Worm (Caenorhabditis elegans) whole organism, early embryonic: Measurements from ENCODE around the gene gck-1.

Source experiments
- B0310.2 ChIP-seq: sonication (generic microtip); optimal IDR thresholded peaks from 2 replicates; lab custom pipeline; 2016; ENCODE audit warnings: mild to moderate bottlenecking, missing genetic modification characterization, missing compliant biosample characterization
- F13C5.2 ChIP-seq: sonication (generic microtip); optimal IDR thresholded peaks from 2 replicates; lab custom pipeline; 2017; ENCODE audit warnings: mild to moderate bottlenecking, missing genetic modification characterization, inconsistent platforms, missing compliant biosample characterization
- aly-1 ChIP-seq: sonication (generic microtip); optimal IDR thresholded peaks from 2 replicates; lab custom pipeline; 2016; ENCODE audit warnings: missing genetic modification characterization, missing compliant biosample characterization
- ama-1 ChIP-seq: fragments of 150-350 bp; optimal IDR thresholded peaks from 2 replicates; lab custom pipeline; 2014
- ceh-13 ChIP-seq: fragments of 200-800 bp; sonication (Bioruptor generic); optimal IDR thresholded peaks from 2 replicates; lab custom pipeline; 2018; ENCODE audit warnings: mild to moderate bottlenecking, missing genetic modification characterization, missing compliant biosample characterization
- ceh-36 ChIP-seq: sonication (generic microtip); optimal IDR thresholded peaks from 2 replicates; lab custom pipeline; 2016; ENCODE audit warnings: missing genetic modification characterization, inconsistent platforms, missing compliant biosample characterization
- ets-7 ChIP-seq: sonication (generic microtip); optimal IDR thresholded peaks from 2 replicates; lab custom pipeline; 2016; ENCODE audit warnings: missing genotype, missing genetic modification characterization, missing compliant biosample characterization
- flt-1 ChIP-seq: fragments of 200-800 bp; sonication (Bioruptor generic); IDR thresholded peaks from 2 replicates; pipeline ENCODE4 v1.3.6; 2022; ENCODE audit warnings: missing genetic modification characterization, missing compliant biosample characterization
- hmbx-1 ChIP-seq: sonication (generic microtip); optimal IDR thresholded peaks from 2 replicates; lab custom pipeline; 2016; ENCODE audit warnings: mild to moderate bottlenecking, missing genetic modification characterization, missing compliant biosample characterization
- hmg-4 ChIP-seq: fragments of 200-800 bp; sonication (Bioruptor generic); optimal IDR thresholded peaks from 2 replicates; lab custom pipeline; 2018; ENCODE audit warnings: mild to moderate bottlenecking, missing genetic modification characterization, missing compliant biosample characterization
- hnd-1 ChIP-seq: sonication (generic microtip); optimal IDR thresholded peaks from 2 replicates; lab custom pipeline; 2016; ENCODE audit warnings: missing genetic modification characterization, missing compliant biosample characterization
- pes-1 ChIP-seq: fragments of 200-800 bp; sonication (Bioruptor generic); IDR thresholded peaks from 2 replicates; pipeline ENCODE4 v1.3.6; 2022; ENCODE audit warnings: missing genetic modification reagents, missing genetic modification characterization, missing compliant biosample characterization
- scrt-1 ChIP-seq: fragments of 200-800 bp; sonication (Bioruptor generic); IDR thresholded peaks from 2 replicates; pipeline ENCODE4 v1.3.6; 2022; ENCODE audit warnings: missing genetic modification characterization, missing compliant biosample characterization
- sea-1 ChIP-seq: fragments of 200-800 bp; sonication (Bioruptor generic); conservative IDR thresholded peaks from 2 replicates; pipeline ENCODE4 v1.3.6; 2022; ENCODE audit warnings: missing genetic modification characterization, missing compliant biosample characterization
- tbx-11 ChIP-seq: fragments of 200-800 bp; sonication (Bioruptor generic); IDR thresholded peaks from 2 replicates; pipeline ENCODE4 v1.3.6; 2022; ENCODE audit warnings: missing genetic modification characterization, missing compliant biosample characterization
- tbx-37 ChIP-seq: fragments of 200-800 bp; sonication (Bioruptor generic); conservative IDR thresholded peaks from 2 replicates; pipeline ENCODE4 v1.3.6; 2022; ENCODE audit warnings: missing genetic modification reagents, missing genetic modification characterization, missing compliant biosample characterization
- tra-4 ChIP-seq: sonication (generic microtip); optimal IDR thresholded peaks from 2 replicates; lab custom pipeline; 2017; ENCODE audit warnings: missing genetic modification characterization, missing compliant biosample characterization

Gene gck-1

DNA sequence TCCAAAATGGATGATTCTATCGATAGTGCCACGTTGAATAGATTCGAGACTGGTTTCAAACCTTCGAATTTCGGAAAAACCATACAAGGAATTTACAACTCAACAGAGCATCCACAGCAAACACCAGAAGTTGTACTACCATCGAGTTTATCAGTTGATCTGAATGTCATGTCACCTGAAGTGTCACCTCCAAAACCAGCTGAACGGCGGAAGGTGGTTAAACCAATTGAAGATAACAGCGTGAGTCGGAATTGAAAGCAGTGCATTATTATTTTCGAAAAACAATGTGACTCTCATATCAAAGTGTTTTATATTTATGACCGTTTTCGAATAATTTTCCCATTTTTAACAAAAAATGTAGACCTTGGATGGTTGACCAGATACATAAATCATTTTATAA lies 1.4 kb downstream of the gck-1 start:
- TF ChIP-seq B0310.2 = no peak
- no peak for TF ChIP-seq tbx-37 (GFP tag; lab: Robert Waterston, UW)
- no peak for TF ChIP-seq ets-7 (tag; lab: Kevin White, UChicago)
- no peak for TF ChIP-seq hmg-4
- no peak for TF ChIP-seq sea-1 (GFP tag; lab: Robert Waterston, UW)
- no peak for TF ChIP-seq tbx-11 (GFP tag; lab: Robert Waterston, UW)
- no peak for TF ChIP-seq ama-1 (lab: Kevin White, UChicago)
- no peak for TF ChIP-seq ceh-13 (GFP tag; lab: Kevin White, UChicago)
- TF ChIP-seq aly-1 (tag; lab: Kevin White, UChicago) = no peak

DNA sequence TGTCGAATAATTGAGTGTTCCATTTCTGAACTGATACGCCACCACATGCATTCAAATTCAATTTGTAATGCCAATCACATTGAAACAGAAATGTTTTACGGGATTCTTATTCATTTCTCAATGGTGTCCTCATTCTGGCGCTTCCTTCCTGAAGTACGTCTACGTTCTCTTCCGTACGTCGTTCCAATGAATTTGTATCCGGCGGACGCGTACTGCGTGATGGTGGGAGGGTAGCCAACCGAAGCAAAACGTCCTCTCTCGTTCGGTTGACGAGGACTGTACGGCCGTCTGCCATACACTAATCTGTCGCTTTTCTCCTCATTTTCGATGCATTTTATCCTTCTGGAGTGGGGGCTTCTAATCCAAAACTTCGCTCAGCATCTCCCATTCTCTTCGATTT lies 2.3 kb downstream of the gck-1 start:
- TF ChIP-seq hmg-4 = peak; percentile 19
- no peak for TF ChIP-seq flt-1

DNA sequence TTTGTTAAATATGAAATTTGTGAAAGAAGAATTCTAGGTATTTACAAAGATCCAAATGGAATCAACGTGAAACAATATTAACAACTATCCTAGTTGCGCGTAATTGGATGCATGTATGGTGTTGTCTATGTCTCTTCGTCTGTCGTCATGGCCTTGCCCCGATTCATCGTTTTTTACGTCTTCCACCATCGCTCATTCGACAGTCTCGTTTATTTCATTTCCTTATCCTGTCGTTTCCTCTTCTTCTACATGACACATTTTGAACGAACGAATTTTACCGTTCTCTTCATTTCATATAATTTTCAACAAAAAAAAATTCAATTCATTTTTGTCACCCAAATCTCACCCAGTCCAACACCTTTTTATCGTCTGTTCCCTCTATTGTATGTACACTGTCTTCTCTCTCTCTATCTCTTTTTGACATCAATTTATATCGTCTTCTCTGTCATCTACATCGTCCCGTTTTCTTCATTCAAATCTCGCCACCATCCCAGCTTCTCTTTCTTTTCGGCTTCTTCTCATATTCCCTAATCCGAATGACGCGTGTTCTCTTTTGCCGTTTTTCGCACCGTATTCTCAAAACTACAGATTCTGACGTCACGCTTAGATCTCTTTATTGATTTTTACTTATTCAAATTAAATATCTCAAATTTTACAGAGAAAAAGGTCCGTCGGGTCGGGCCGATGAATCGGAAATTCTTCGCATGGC lies 8.9 kb downstream of the gck-1 start, which contains the start of gene ttc-17:
Gene ttc-17 (plus strand): TSS at position 659 of the 709 bp plus-strand sequence.
- TF ChIP-seq aly-1 (tag; lab: Kevin White, UChicago) (no peak), hmbx-1 (tag; lab: Kevin White, UChicago) (no peak), ets-7 (tag; lab: Kevin White, UChicago) (no peak), ceh-13 (GFP tag; lab: Kevin White, UChicago) (no peak), tbx-37 (GFP tag; lab: Robert Waterston, UW) (no peak), flt-1 (no peak), scrt-1 (GFP tag; lab: Robert Waterston, UW) (no peak), pes-1 (GFP tag; lab: Robert Waterston, UW) (no peak), hmg-4 (no peak), tbx-11 (GFP tag; lab: Robert Waterston, UW) (no peak), F13C5.2 (tag; lab: Kevin White, UChicago) (no peak), sea-1 (GFP tag; lab: Robert Waterston, UW) (no peak), B0310.2 (no peak), ama-1 (lab: Kevin White, UChicago) (no peak), tra-4 (no peak)

DNA sequence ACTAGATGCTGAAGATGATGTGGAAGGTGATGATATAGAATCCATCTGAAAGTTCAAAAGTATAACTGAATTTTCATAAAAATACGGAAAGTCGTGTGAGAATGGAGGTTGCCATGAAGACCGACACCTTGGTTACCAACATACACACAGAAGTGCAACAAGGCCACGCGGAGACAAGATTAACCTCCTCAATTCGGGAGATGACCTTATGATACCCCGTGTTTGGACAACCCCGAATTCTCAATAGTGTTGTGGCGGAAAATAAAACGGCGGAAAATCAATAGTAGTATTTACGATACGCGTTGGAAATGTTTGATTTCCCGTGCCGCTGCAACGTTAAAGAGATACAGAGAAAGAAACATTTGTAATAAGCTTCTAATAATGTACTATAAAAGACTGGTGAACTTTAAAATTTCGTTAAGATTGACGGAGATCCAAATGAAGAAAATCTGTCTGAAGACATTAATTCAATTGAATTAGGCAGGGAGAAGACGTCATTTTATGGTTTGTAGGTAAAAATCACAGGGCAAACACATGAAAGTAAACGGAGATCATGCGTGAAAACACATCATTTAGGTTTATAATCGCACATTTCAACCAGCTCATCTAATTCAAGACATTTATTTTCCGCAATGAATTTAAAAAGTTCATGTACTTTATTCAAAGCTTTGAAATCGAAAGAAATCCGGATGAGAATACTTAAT lies 16.6 kb downstream of the gck-1 start, which contains the start of gene nhr-44:
Gene nhr-44 (minus strand): TSS at position 51 of the 704 bp plus-strand sequence.
- no peak for TF ChIP-seq tbx-37 (GFP tag; lab: Robert Waterston, UW)
- TF ChIP-seq sea-1 (GFP tag; lab: Robert Waterston, UW) = no peak
- TF ChIP-seq scrt-1 (GFP tag; lab: Robert Waterston, UW) = no peak
- TF ChIP-seq tbx-11 (GFP tag; lab: Robert Waterston, UW) = no peak
- no peak for TF ChIP-seq B0310.2
- no peak for TF ChIP-seq pes-1 (GFP tag; lab: Robert Waterston, UW)
- no peak for TF ChIP-seq hmbx-1 (tag; lab: Kevin White, UChicago)
- TF ChIP-seq hnd-1 (tag; lab: Kevin White, UChicago) = no peak
- no peak for TF ChIP-seq tra-4
- no peak for TF ChIP-seq hmg-4
- no peak for TF ChIP-seq aly-1 (tag; lab: Kevin White, UChicago)
- no peak for TF ChIP-seq flt-1
- TF ChIP-seq F13C5.2 (tag; lab: Kevin White, UChicago) = no peak

DNA sequence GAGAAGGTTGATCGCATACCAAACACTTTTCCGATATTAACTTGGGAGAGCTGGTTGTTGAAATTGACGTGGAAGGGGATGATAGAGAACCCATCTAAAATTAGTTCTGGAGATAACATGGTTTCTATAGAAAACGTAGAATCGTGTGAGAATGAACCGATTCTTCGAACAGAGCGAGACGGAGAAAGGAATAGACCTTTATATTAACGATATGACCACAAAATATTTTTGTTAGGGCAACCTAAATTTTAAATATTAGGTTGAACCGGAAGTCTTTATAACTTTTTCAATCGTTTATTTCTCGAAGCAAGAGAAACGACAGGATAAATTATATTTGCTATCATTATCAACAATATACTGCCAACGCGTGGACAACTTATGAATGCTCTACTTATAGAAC lies 18.5 kb downstream of the gck-1 start, which contains the start of gene nhr-219:
Gene nhr-219 (minus strand): TSS at position 101 of the 400 bp plus-strand sequence.
- TF ChIP-seq ceh-13 (GFP tag; lab: Kevin White, UChicago) = no peak
- no peak for TF ChIP-seq tbx-11 (GFP tag; lab: Robert Waterston, UW)
- no peak for TF ChIP-seq F13C5.2 (tag; lab: Kevin White, UChicago)
- TF ChIP-seq hnd-1 (tag; lab: Kevin White, UChicago) = no peak
- TF ChIP-seq ets-7 (tag; lab: Kevin White, UChicago) = no peak
- no peak for TF ChIP-seq hmg-4
- TF ChIP-seq B0310.2 = no peak

DNA sequence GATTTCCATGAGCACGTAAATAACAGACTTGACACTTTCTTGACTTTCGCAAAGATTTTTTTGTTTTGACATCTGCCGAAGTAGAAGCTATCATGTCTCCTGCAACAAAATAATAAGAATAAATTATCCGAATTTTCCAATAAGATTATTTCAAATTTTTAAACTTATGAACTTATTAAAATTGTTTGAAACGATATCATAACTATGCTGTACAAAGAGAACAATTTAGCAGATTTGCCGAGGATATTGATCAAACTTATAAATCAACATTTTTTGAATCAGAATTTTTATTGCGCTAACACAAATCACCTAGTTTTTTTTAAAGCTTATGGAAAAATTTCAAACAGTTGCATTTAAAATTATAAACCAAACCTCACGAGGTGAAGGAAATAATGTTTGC lies 24.7 kb downstream of the gck-1 start, which contains the start of gene nhr-195:
Gene nhr-195 (minus strand): TSS at position 101 of the 400 bp plus-strand sequence.
- TF ChIP-seq tbx-11 (GFP tag; lab: Robert Waterston, UW) (no peak), ceh-36 (tag; lab: Kevin White, UChicago) (no peak), pes-1 (GFP tag; lab: Robert Waterston, UW) (no peak), B0310.2 (no peak), flt-1 (no peak), tbx-37 (GFP tag; lab: Robert Waterston, UW) (no peak), tra-4 (no peak), hmbx-1 (tag; lab: Kevin White, UChicago) (no peak), F13C5.2 (tag; lab: Kevin White, UChicago) (no peak), hnd-1 (tag; lab: Kevin White, UChicago) (no peak), sea-1 (GFP tag; lab: Robert Waterston, UW) (no peak), ama-1 (lab: Kevin White, UChicago) (no peak), ets-7 (tag; lab: Kevin White, UChicago) (no peak), scrt-1 (GFP tag; lab: Robert Waterston, UW) (no peak)

DNA sequence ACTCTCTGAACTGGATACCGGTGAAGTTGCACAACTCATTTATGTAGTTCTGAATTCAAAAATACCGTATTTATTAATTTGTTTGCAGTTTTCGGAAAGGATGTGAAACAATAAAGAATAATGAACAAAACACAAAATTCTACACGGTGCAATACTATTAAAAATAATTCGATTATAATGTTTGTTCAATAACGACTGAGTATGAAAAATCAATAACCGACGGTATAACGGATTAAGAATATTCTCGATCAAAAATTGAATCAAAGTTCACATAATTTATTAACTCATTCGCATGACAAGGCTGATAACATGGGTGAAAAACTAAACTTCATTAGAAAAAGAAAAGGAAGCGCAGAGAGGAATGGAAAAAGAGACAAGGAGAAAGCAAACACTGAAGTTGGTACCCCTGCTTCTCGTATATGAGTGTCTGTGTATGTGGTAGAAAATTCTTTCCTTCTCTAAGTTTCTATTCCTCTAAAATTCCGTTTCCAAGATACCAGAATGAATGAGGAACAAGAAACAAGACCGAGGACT lies 27.4 kb downstream of the gck-1 start, which contains the start of gene nhr-143:
Gene nhr-143 (minus strand): TSS at position 51 of the 534 bp plus-strand sequence.
- TF ChIP-seq hnd-1 (tag; lab: Kevin White, UChicago) (no peak), B0310.2 (no peak), ets-7 (tag; lab: Kevin White, UChicago) (no peak), tbx-37 (GFP tag; lab: Robert Waterston, UW) (no peak), pes-1 (GFP tag; lab: Robert Waterston, UW) (no peak), ceh-36 (tag; lab: Kevin White, UChicago) (no peak), tra-4 (no peak), hmbx-1 (tag; lab: Kevin White, UChicago) (no peak), scrt-1 (GFP tag; lab: Robert Waterston, UW) (no peak), F13C5.2 (tag; lab: Kevin White, UChicago) (no peak), ceh-13 (GFP tag; lab: Kevin White, UChicago) (no peak), hmg-4 (no peak)
